Worm (Caenorhabditis elegans): ENCODE measurements around the gene C04F5.9.

- TF ChIP-seq ama-1 (optimal IDR thresholded peaks at IDR 0.05) (no peak), aly-1 (tag; optimal IDR thresholded peaks at IDR 0.05) (no peak), hnd-1 (tag; optimal IDR thresholded peaks at IDR 0.05) (no peak), ceh-36 (tag; optimal IDR thresholded peaks at IDR 0.05) (no peak)
These were observed 7.8 kb upstream of the C04F5.9 start, which contains the start of gene F14F9.5 for ce11 chrV:5126793-5127192.
